Fruit fly (Drosophila melanogaster) whole organism, embryonic: ENCODE measurements around the gene sordd2.
A peak's percentile ranks its signal among the peaks of the same experiment; 100 is the strongest.

Experiments used
- ATbp ChIP-seq: fragments of 200-800 bp; sonication (Bioruptor generic); optimal IDR thresholded peaks from 2 replicates; lab custom pipeline; 2017; ENCODE audit warnings: missing biosample characterization, mild to moderate bottlenecking, missing genetic modification characterization, missing genetic modification reagents
- BEAF-32 ChIP-seq: fragments of 200-800 bp; sonication (Bioruptor generic); optimal IDR thresholded peaks from 3 replicates; lab custom pipeline; 2017; ENCODE audit warnings: missing biosample characterization, missing genetic modification characterization, mild to moderate bottlenecking, moderate library complexity, missing genetic modification reagents
- CG10147 ChIP-seq: fragments of 200-800 bp; sonication (Bioruptor generic); optimal IDR thresholded peaks from 2 replicates; lab custom pipeline; 2019; ENCODE audit warnings: missing biosample characterization, mild to moderate bottlenecking, missing genetic modification characterization, moderate library complexity
- CG10366 ChIP-seq: fragments of 200-800 bp; sonication (Bioruptor generic); IDR thresholded peaks from 2 replicates; pipeline ENCODE4 v1.3.6; 2022; ENCODE audit warnings: missing biosample characterization, missing genetic modification characterization
- CG10431 ChIP-seq: fragments of 200-800 bp; sonication (Bioruptor generic); optimal IDR thresholded peaks from 3 replicates; lab custom pipeline; 2018; ENCODE audit warnings: missing biosample characterization, mild to moderate bottlenecking, missing genetic modification characterization
- CG12071 ChIP-seq: fragments of 200-800 bp; sonication (Bioruptor generic); optimal IDR thresholded peaks from 3 replicates; lab custom pipeline; 2018; ENCODE audit warnings: missing biosample characterization, mild to moderate bottlenecking, missing genetic modification characterization
- CG12744 ChIP-seq: fragments of 200-800 bp; sonication (Bioruptor generic); optimal IDR thresholded peaks from 2 replicates; lab custom pipeline; 2016; ENCODE audit warnings: missing biosample characterization, missing genetic modification characterization
- CG13424 ChIP-seq: fragments of 200-800 bp; sonication (Bioruptor generic); optimal IDR thresholded peaks from 2 replicates; lab custom pipeline; 2019; ENCODE audit warnings: missing biosample characterization, mild to moderate bottlenecking, missing genetic modification characterization, moderate library complexity
- CG17359 ChIP-seq: fragments of 200-800 bp; sonication (Bioruptor generic); optimal IDR thresholded peaks from 3 replicates; lab custom pipeline; 2018; ENCODE audit warnings: missing biosample characterization, mild to moderate bottlenecking, missing genetic modification characterization, moderate library complexity
- CG17568 ChIP-seq: fragments of 200-800 bp; sonication (Bioruptor generic); optimal IDR thresholded peaks from 2 replicates; lab custom pipeline; 2018; ENCODE audit warnings: missing biosample characterization, mild to moderate bottlenecking, missing genetic modification characterization, moderate library complexity
- CG2120 ChIP-seq: fragments of 200-800 bp; sonication (Bioruptor generic); optimal IDR thresholded peaks from 3 replicates; lab custom pipeline; 2016; ENCODE audit warnings: missing biosample characterization, missing genetic modification characterization
- CG32772 ChIP-seq: fragments of 200-800 bp; sonication (Bioruptor generic); IDR thresholded peaks from 2 replicates; pipeline ENCODE4 v1.3.6; 2022; ENCODE audit warnings: missing biosample characterization, missing genetic modification characterization
- CG34224 ChIP-seq: fragments of 200-800 bp; sonication (Bioruptor generic); IDR thresholded peaks from 3 replicates; pipeline ENCODE4 v1.3.6; 2022; ENCODE audit warnings: missing biosample characterization, missing genetic modification characterization; ENCODE audit not compliant: partially characterized antibody
- CG43689 ChIP-seq: fragments of 200-800 bp; sonication (Bioruptor generic); IDR thresholded peaks from 2 replicates; pipeline ENCODE4 v1.3.6; 2022; ENCODE audit warnings: missing biosample characterization, missing genetic modification characterization
- CG6813 ChIP-seq: fragments of 200-800 bp; sonication (Bioruptor generic); optimal IDR thresholded peaks from 2 replicates; lab custom pipeline; 2017; ENCODE audit warnings: missing biosample characterization, missing genetic modification characterization, mild to moderate bottlenecking, moderate library complexity, missing genetic modification reagents
- Deaf1 ChIP-seq: fragments of 200-800 bp; optimal IDR thresholded peaks from 3 replicates; lab custom pipeline; 2019; ENCODE audit warnings: missing biosample characterization, mild to moderate bottlenecking, missing genetic modification characterization, moderate library complexity
- Dip3 ChIP-seq: fragments of 200-800 bp; sonication (Bioruptor generic); optimal IDR thresholded peaks from 3 replicates; lab custom pipeline; 2016; ENCODE audit warnings: missing biosample characterization, missing genetic modification characterization
- E2f2 ChIP-seq: fragments of 200-800 bp; sonication (Bioruptor generic); IDR thresholded peaks from 2 replicates; pipeline ENCODE4 v1.3.6; 2022; ENCODE audit warnings: missing biosample characterization, missing genetic modification characterization
- H2.0 ChIP-seq: fragments of 200-800 bp; sonication (Bioruptor generic); IDR thresholded peaks from 2 replicates; pipeline ENCODE4 v1.3.6; 2022; ENCODE audit warnings: missing biosample characterization, missing genetic modification characterization
- NK7.1 ChIP-seq: fragments of 200-800 bp; sonication (Bioruptor generic); optimal IDR thresholded peaks from 3 replicates; lab custom pipeline; 2016; ENCODE audit warnings: missing biosample characterization, missing genetic modification characterization
- Side ChIP-seq: fragments of 200-800 bp; sonication (Bioruptor generic); optimal IDR thresholded peaks from 2 replicates; lab custom pipeline; 2016; ENCODE audit warnings: missing biosample characterization, missing genetic modification characterization
- TFAM ChIP-seq: fragments of 200-800 bp; sonication (Bioruptor generic); optimal IDR thresholded peaks from 2 replicates; lab custom pipeline; 2017; ENCODE audit warnings: missing biosample characterization, missing genetic modification characterization, inconsistent platforms
- abd-A ChIP-seq: fragments of 200-800 bp; sonication (Bioruptor generic); optimal IDR thresholded peaks from 3 replicates; lab custom pipeline; 2019; ENCODE audit warnings: missing biosample characterization, mild to moderate bottlenecking, missing genetic modification characterization, moderate library complexity
- amos ChIP-seq: fragments of 200-800 bp; sonication (Bioruptor generic); IDR thresholded peaks from 2 replicates; pipeline ENCODE4 v1.3.6; 2022; ENCODE audit warnings: missing biosample characterization, missing genetic modification characterization; ENCODE audit not compliant: partially characterized antibody
- ase ChIP-seq: fragments of 200-800 bp; sonication (Bioruptor generic); IDR thresholded peaks from 3 replicates; pipeline ENCODE4 v1.3.6; 2022; ENCODE audit warnings: missing biosample characterization, missing genetic modification characterization
- caup ChIP-seq: fragments of 200-800 bp; sonication (Bioruptor generic); optimal IDR thresholded peaks from 3 replicates; lab custom pipeline; 2017; ENCODE audit warnings: missing biosample characterization, mild to moderate bottlenecking, missing genetic modification characterization, moderate library complexity; ENCODE audit not compliant: severe bottlenecking
- chinmo ChIP-seq: fragments of 200-800 bp; sonication (Bioruptor generic); IDR thresholded peaks from 4 replicates; pipeline ENCODE4 v1.3.6; 2022; ENCODE audit warnings: missing biosample characterization, missing genetic modification characterization; ENCODE audit not compliant: partially characterized antibody
- ci ChIP-seq: fragments of 200-800 bp; sonication (Bioruptor generic); IDR thresholded peaks from 3 replicates; pipeline ENCODE4 v1.3.6; 2022; ENCODE audit warnings: missing biosample characterization, missing genetic modification characterization
- dmrt99B ChIP-seq: fragments of 200-800 bp; sonication (Bioruptor generic); optimal IDR thresholded peaks from 2 replicates; lab custom pipeline; 2018; ENCODE audit warnings: missing biosample characterization, mild to moderate bottlenecking, missing genetic modification characterization, moderate library complexity
- gcm ChIP-seq: fragments of 200-800 bp; sonication (Bioruptor generic); optimal IDR thresholded peaks from 2 replicates; lab custom pipeline; 2019; ENCODE audit warnings: missing biosample characterization, mild to moderate bottlenecking, missing genetic modification characterization, moderate library complexity
- gfzf ChIP-seq: fragments of 200-800 bp; sonication (Bioruptor generic); optimal IDR thresholded peaks from 2 replicates; lab custom pipeline; 2016; ENCODE audit warnings: missing biosample characterization, mild to moderate bottlenecking, missing genetic modification characterization, moderate library complexity
- gsb-n ChIP-seq: fragments of 200-800 bp; sonication (Bioruptor generic); optimal IDR thresholded peaks from 3 replicates; lab custom pipeline; 2018; ENCODE audit warnings: missing biosample characterization, mild to moderate bottlenecking, missing genetic modification characterization
- ham ChIP-seq: fragments of 200-800 bp; sonication (Bioruptor generic); IDR thresholded peaks from 2 replicates; pipeline ENCODE4 v1.3.6; 2022; ENCODE audit warnings: missing biosample characterization, missing genetic modification characterization
- hbn ChIP-seq: fragments of 200-800 bp; sonication (Bioruptor generic); IDR thresholded peaks from 2 replicates; pipeline ENCODE4 v1.3.6; 2022; ENCODE audit warnings: missing biosample characterization, missing genetic modification characterization; ENCODE audit not compliant: partially characterized antibody
- hkb ChIP-seq, 2 experiments: fragments of 200-800 bp in 1 of 2; fragments of >200 bp in 1 of 2; sonication (Bioruptor generic) in 1 of 2; IDR thresholded peaks in 1 of 2; optimal IDR thresholded peaks in 1 of 2; 2 replicates each; pipeline versions ENCODE4 v1.3.6 to Lab custom; 2017 to 2022; ENCODE audit warnings: missing biosample characterization in 1 of 2, missing genetic modification characterization in 1 of 2
- insv ChIP-seq, 2 experiments: fragments of 200-800 bp; sonication (Bioruptor generic); optimal IDR thresholded peaks; 3 replicates each; lab custom pipeline; 2016 to 2018; ENCODE audit warnings: missing biosample characterization in 2 of 2, missing genetic modification characterization in 2 of 2
- luna ChIP-seq: fragments of 200-800 bp; sonication (Bioruptor generic); optimal IDR thresholded peaks from 2 replicates; lab custom pipeline; 2016; ENCODE audit warnings: missing biosample characterization, missing genetic modification characterization
- maf-S ChIP-seq: fragments of 200-800 bp; sonication (Bioruptor generic); optimal IDR thresholded peaks from 2 replicates; lab custom pipeline; 2016; ENCODE audit warnings: missing biosample characterization, missing genetic modification characterization
- nom ChIP-seq: fragments of 200-800 bp; sonication (Bioruptor generic); optimal IDR thresholded peaks from 2 replicates; lab custom pipeline; 2017; ENCODE audit warnings: missing biosample characterization, missing genetic modification characterization, mild to moderate bottlenecking, moderate library complexity, missing genetic modification reagents
- org-1 ChIP-seq: fragments of 200-800 bp; sonication (Bioruptor generic); optimal IDR thresholded peaks from 2 replicates; lab custom pipeline; 2017; ENCODE audit warnings: missing biosample characterization, missing genetic modification characterization
- p53 ChIP-seq: fragments of 200-800 bp; sonication (Bioruptor generic); optimal IDR thresholded peaks from 2 replicates; lab custom pipeline; 2016; ENCODE audit warnings: missing biosample characterization, missing genetic modification characterization
- pzg ChIP-seq: fragments of 200-800 bp; sonication (Bioruptor generic); optimal IDR thresholded peaks from 3 replicates; lab custom pipeline; 2018; ENCODE audit warnings: missing biosample characterization, mild to moderate bottlenecking, missing genetic modification characterization, moderate library complexity
- ro ChIP-seq: fragments of 200-800 bp; sonication (Bioruptor generic); IDR thresholded peaks from 2 replicates; pipeline ENCODE4 v1.3.6; 2022; ENCODE audit warnings: missing biosample characterization, missing genetic modification characterization
- sd ChIP-seq: fragments of 200-800 bp; sonication (Bioruptor generic); optimal IDR thresholded peaks from 3 replicates; lab custom pipeline; 2018; ENCODE audit warnings: missing biosample characterization, mild to moderate bottlenecking, missing genetic modification characterization, moderate library complexity
- slp2 ChIP-seq: fragments of 200-800 bp; sonication (Bioruptor generic); optimal IDR thresholded peaks from 2 replicates; lab custom pipeline; 2016; ENCODE audit warnings: missing biosample characterization, missing genetic modification characterization
- tna ChIP-seq: fragments of 200-800 bp; sonication (Bioruptor generic); IDR thresholded peaks from 2 replicates; pipeline ENCODE4 v1.3.6; 2022; ENCODE audit warnings: missing biosample characterization, missing genetic modification characterization; ENCODE audit not compliant: partially characterized antibody
- yki ChIP-seq: fragments of >200 bp; optimal IDR thresholded peaks from 3 replicates; lab custom pipeline; 2018
- zfh1 ChIP-seq: fragments of 200-800 bp; sonication (Bioruptor generic); IDR thresholded peaks from 3 replicates; pipeline ENCODE4 v1.3.6; 2022; ENCODE audit warnings: missing biosample characterization, missing genetic modification characterization

sordd2 gene

DNA sequence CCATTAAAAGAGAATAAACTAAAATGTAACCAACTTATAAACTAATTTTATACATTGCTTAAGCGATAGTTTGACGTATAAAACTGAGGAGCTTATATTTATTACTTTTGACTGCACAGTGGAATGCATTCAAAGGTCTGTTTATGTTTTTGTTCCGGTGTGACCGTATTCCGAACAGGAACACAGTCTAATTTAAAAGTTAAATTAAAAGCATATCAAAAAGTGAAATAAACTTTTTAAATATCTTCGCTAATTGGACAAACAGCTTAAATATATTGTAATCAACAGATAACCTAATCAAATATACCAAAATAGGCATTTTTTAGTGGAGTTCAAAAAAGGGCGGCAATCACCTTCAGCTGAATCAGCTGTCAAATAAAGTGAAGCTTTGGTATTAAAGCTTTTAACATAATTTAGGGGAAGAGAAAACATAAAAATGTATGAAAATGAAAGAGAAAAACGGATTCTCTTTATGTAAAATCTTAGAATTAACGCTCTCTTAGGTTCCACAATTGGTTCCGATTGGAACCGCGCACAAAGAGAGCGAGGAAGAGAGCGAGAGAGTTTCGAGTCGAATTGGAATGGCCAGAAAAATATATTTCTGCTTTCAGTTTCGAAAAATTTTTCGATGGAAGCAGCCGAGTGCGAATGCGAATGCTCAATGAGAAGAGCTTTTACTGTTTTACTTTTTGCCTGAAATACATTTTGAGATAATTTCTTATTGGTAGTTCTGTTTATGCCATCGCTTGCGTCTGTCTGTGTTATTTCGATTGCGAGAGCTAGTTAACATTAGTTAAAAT is 5.0 kb upstream of the sordd2 start, which contains the start of the genes PGRP-LE and sd:
Gene PGRP-LE (minus strand): TSS at position 117 of the 800 bp plus-strand sequence.
Gene sd (plus strand): TSS at position 607 of the 800 bp plus-strand sequence.
- no peak for TF ChIP-seq CG32772 (GFP tag; lab: Robert Waterston, UW)
- TF ChIP-seq CG34224 (GFP tag; lab: Robert Waterston, UW): peak; percentile 54; the same call in 2 of the 3 replicates
- TF ChIP-seq luna: no peak
- peak; percentile 8 for TF ChIP-seq CG10147
- TF ChIP-seq hbn (GFP tag; lab: Robert Waterston, UW): no peak
- TF ChIP-seq chinmo (GFP tag; lab: Robert Waterston, UW): peak; percentile 72; the same call in 2 of the 4 replicates
- no peak for TF ChIP-seq TFAM (GFP tag; lab: Kevin White, UChicago)
- TF ChIP-seq CG43689: no peak
- TF ChIP-seq sd (tag; lab: Kevin White, UChicago): peak; percentile 48
- peak; percentile 23; the same call in 1 of the 3 replicates for TF ChIP-seq ci (GFP tag; lab: Robert Waterston, UW)
- no peak for TF ChIP-seq CG10431 (GFP tag; lab: Kevin White, UChicago)
- TF ChIP-seq CG17568 (GFP tag; lab: Kevin White, UChicago): no peak
- TF ChIP-seq gsb-n (tag; lab: Kevin White, UChicago): no peak
- no peak for TF ChIP-seq ase
- no peak for TF ChIP-seq Dip3 (GFP tag; lab: Kevin White, UChicago)
- no peak for TF ChIP-seq H2.0
- no peak for TF ChIP-seq ro
- no peak for TF ChIP-seq NK7.1
- peak; percentile 57 for TF ChIP-seq nom
- TF ChIP-seq zfh1 (GFP tag; lab: Robert Waterston, UW): no peak
- TF ChIP-seq BEAF-32 (GFP tag; lab: Kevin White, UChicago): peak; percentile 34
- TF ChIP-seq caup (GFP tag; lab: Kevin White, UChicago): no peak
- peak; percentile 48 to 92 for TF ChIP-seq insv (GFP tag; optimal IDR thresholded peaks at IDR 0.05; lab: Kevin White, UChicago)
- TF ChIP-seq maf-S (GFP tag; lab: Kevin White, UChicago): no peak
- peak; percentile 2 for TF ChIP-seq CG13424 (tag; lab: Kevin White, UChicago)
- TF ChIP-seq Side (GFP tag; lab: Kevin White, UChicago): no peak
- TF ChIP-seq yki (lab: Kevin White, UChicago): peak; percentile 60
- no peak for TF ChIP-seq CG17359 (tag; lab: Kevin White, UChicago)
- no peak for TF ChIP-seq org-1 (GFP tag; lab: Kevin White, UChicago)
- no peak for TF ChIP-seq p53
- peak; percentile 81 for TF ChIP-seq E2f2 (GFP tag; lab: Robert Waterston, UW)
- TF ChIP-seq CG10366: no peak
- peak; percentile 21; the same call in 1 of the 2 replicates for TF ChIP-seq amos (GFP tag; lab: Robert Waterston, UW)
- peak; percentile 18 for TF ChIP-seq CG12071 (GFP tag; lab: Kevin White, UChicago)
- TF ChIP-seq slp2 (GFP tag; lab: Kevin White, UChicago): no peak
- no peak for TF ChIP-seq ham (GFP tag; lab: Robert Waterston, UW)
- no peak for TF ChIP-seq CG12744 (GFP tag; lab: Kevin White, UChicago)
- no peak for TF ChIP-seq dmrt99B (tag; lab: Kevin White, UChicago)
- peak; percentile 66 for TF ChIP-seq abd-A
- no peak for TF ChIP-seq hkb (optimal IDR thresholded peaks at IDR 0.05; lab: Kevin White, UChicago)
- TF ChIP-seq hkb (GFP tag; IDR thresholded peaks at IDR 0.05; lab: Robert Waterston, UW): no peak
- TF ChIP-seq gfzf (GFP tag; lab: Kevin White, UChicago): peak; percentile 43
- peak; percentile 16 for TF ChIP-seq CG2120 (GFP tag; lab: Kevin White, UChicago)
- TF ChIP-seq tna (GFP tag; lab: Robert Waterston, UW): no peak
- TF ChIP-seq CG6813: no peak
- TF ChIP-seq ATbp (GFP tag; lab: Kevin White, UChicago): no peak
- TF ChIP-seq pzg: peak; percentile 16
- no peak for TF ChIP-seq gcm (GFP tag; lab: Kevin White, UChicago)
- TF ChIP-seq Deaf1 (tag; lab: Kevin White, UChicago): peak; percentile 64
